Worm (Caenorhabditis elegans) whole organism, L1 larva: ENCODE data around the gene B0563.10.

Experiments used
- C04F5.9 ChIP-seq: sonication (generic microtip); optimal IDR thresholded peaks from 2 replicates; lab custom pipeline; 2016; ENCODE audit warnings: missing genetic modification characterization, missing compliant biosample characterization
- C16A3.4 ChIP-seq: fragments of 150-350 bp; optimal IDR thresholded peaks from 2 replicates; lab custom pipeline; 2014; ENCODE audit warnings: missing biosample characterization, missing genetic modification characterization
- C34B4.2 ChIP-seq: sonication (generic microtip); optimal IDR thresholded peaks from 2 replicates; lab custom pipeline; 2017; ENCODE audit warnings: mild to moderate bottlenecking, missing genetic modification characterization, missing compliant biosample characterization
- F16B12.6 ChIP-seq: fragments of 150-350 bp; optimal IDR thresholded peaks from 2 replicates; lab custom pipeline; 2014; ENCODE audit warnings: missing biosample characterization, missing genetic modification characterization
- Y116A8C.19 ChIP-seq: sonication (generic microtip); optimal IDR thresholded peaks from 2 replicates; lab custom pipeline; 2016; ENCODE audit warnings: missing compliant biosample characterization, missing genetic modification characterization, borderline replicate concordance
- aha-1 ChIP-seq: fragments of 150-350 bp; optimal IDR thresholded peaks from 2 replicates; lab custom pipeline; 2014; ENCODE audit warnings: missing biosample characterization, missing genetic modification characterization
- alr-1 ChIP-seq: fragments of 200-800 bp; sonication (Bioruptor generic); optimal IDR thresholded peaks from 2 replicates; lab custom pipeline; 2018; ENCODE audit warnings: borderline replicate concordance, mild to moderate bottlenecking, missing genetic modification characterization, missing compliant biosample characterization
- aly-2 ChIP-seq: fragments of 150-350 bp; optimal IDR thresholded peaks from 2 replicates; lab custom pipeline; 2014; ENCODE audit warnings: missing biosample characterization, missing genetic modification characterization
- ama-1 ChIP-seq: fragments of 150-350 bp; optimal IDR thresholded peaks from 2 replicates; lab custom pipeline; 2014
- blmp-1 ChIP-seq: fragments of 150-350 bp; optimal IDR thresholded peaks from 2 replicates; lab custom pipeline; 2014; ENCODE audit warnings: missing biosample characterization, missing genetic modification characterization
- ceh-82 ChIP-seq, 3 experiments: fragments of 150-350 bp in 1 of 3; sonication (generic microtip) in 2 of 3; optimal IDR thresholded peaks; 2 replicates each; lab custom pipeline; 2014 to 2017; ENCODE audit warnings: missing biosample characterization in 3 of 3, missing genetic modification characterization in 3 of 3
- dpl-1 ChIP-seq, 3 experiments: fragments of 150-350 bp in 2 of 3; sonication (generic microtip) in 1 of 3; optimal IDR thresholded peaks; 2 replicates each; lab custom pipeline; 2014 to 2017; ENCODE audit warnings: missing biosample characterization in 3 of 3, missing genetic modification characterization in 3 of 3, missing genetic modification reagents in 3 of 3
- efl-1 ChIP-seq, 4 experiments: fragments of 150-350 bp; optimal IDR thresholded peaks in 3 of 4; peaks in 1 of 4; 1 replicate in 1 of 4; 2 replicates in 3 of 4; lab custom pipeline; 2014; ENCODE audit warnings: missing biosample characterization in 2 of 4, missing genetic modification characterization in 2 of 4, missing genetic modification reagents in 2 of 4
- elt-2 ChIP-seq: sonication (generic microtip); optimal IDR thresholded peaks from 2 replicates; lab custom pipeline; 2016; ENCODE audit warnings: missing genetic modification characterization, mild to moderate bottlenecking, inconsistent platforms, missing compliant biosample characterization, missing genetic modification reagents
- elt-3 ChIP-seq, 6 experiments: fragments of 150-350 bp in 1 of 6; sonication (generic microtip); optimal IDR thresholded peaks; 2 replicates each; lab custom pipeline; 2017 to 2018; ENCODE audit warnings: missing biosample characterization in 6 of 6, missing genetic modification characterization in 6 of 6, inconsistent platforms in 1 of 6
- ets-5 ChIP-seq: fragments of 200-800 bp; sonication (Bioruptor generic); IDR thresholded peaks from 2 replicates; pipeline ENCODE4 v1.3.6; 2022; ENCODE audit warnings: missing genetic modification characterization, missing compliant biosample characterization
- fkh-4 ChIP-seq: sonication (generic microtip); optimal IDR thresholded peaks from 2 replicates; lab custom pipeline; 2016; ENCODE audit warnings: missing compliant biosample characterization, missing genetic modification characterization, borderline replicate concordance
- fkh-8 ChIP-seq: sonication (generic microtip); optimal IDR thresholded peaks from 2 replicates; lab custom pipeline; 2016; ENCODE audit warnings: mild to moderate bottlenecking, missing genetic modification characterization, missing compliant biosample characterization
- fos-1 ChIP-seq: fragments of 150-350 bp; optimal IDR thresholded peaks from 2 replicates; lab custom pipeline; 2014; ENCODE audit warnings: missing biosample characterization, missing genetic modification characterization
- lin-14 ChIP-seq: fragments of 200-800 bp; sonication (Bioruptor generic); optimal IDR thresholded peaks from 2 replicates; lab custom pipeline; 2018; ENCODE audit warnings: mild to moderate bottlenecking, missing genetic modification characterization, moderate library complexity, missing compliant biosample characterization
- lin-15B ChIP-seq: fragments of 150-350 bp; sonication (generic microtip); optimal IDR thresholded peaks from 3 replicates; lab custom pipeline; 2014; ENCODE audit warnings: missing biosample characterization, missing genetic modification characterization
- lin-39 ChIP-seq: fragments of 150-350 bp; optimal IDR thresholded peaks from 2 replicates; lab custom pipeline; 2014; ENCODE audit warnings: missing biosample characterization, missing genetic modification reagents, missing genetic modification characterization
- lsy-2 ChIP-seq, 2 experiments: fragments of 150-350 bp; optimal IDR thresholded peaks; 2 replicates each; lab custom pipeline; 2014; ENCODE audit warnings: missing biosample characterization in 2 of 2, missing genetic modification characterization in 2 of 2
- mdl-1 ChIP-seq, 2 experiments: fragments of 150-350 bp; optimal IDR thresholded peaks; 2 replicates each; lab custom pipeline; 2014 to 2017; ENCODE audit warnings: missing biosample characterization in 2 of 2, missing genetic modification characterization in 2 of 2, inconsistent platforms in 1 of 2
- mep-1 ChIP-seq: fragments of 150-350 bp; optimal IDR thresholded peaks from 2 replicates; lab custom pipeline; 2014; ENCODE audit warnings: missing biosample characterization, missing genetic modification characterization
- nhr-12 ChIP-seq: sonication (generic microtip); optimal IDR thresholded peaks from 2 replicates; lab custom pipeline; 2017; ENCODE audit warnings: missing biosample characterization, missing genetic modification characterization
- nhr-20 ChIP-seq: sonication (generic microtip); optimal IDR thresholded peaks from 2 replicates; lab custom pipeline; 2016; ENCODE audit warnings: mild to moderate bottlenecking, missing genetic modification characterization, missing compliant biosample characterization
- nhr-71 ChIP-seq: sonication (generic microtip); optimal IDR thresholded peaks from 2 replicates; lab custom pipeline; 2016; ENCODE audit warnings: mild to moderate bottlenecking, missing genetic modification characterization, moderate library complexity, missing compliant biosample characterization
- nhr-90 ChIP-seq: sonication (generic microtip); optimal IDR thresholded peaks from 2 replicates; lab custom pipeline; 2016; ENCODE audit warnings: mild to moderate bottlenecking, missing genetic modification characterization, missing compliant biosample characterization; ENCODE audit not compliant: poor library complexity
- pag-3 ChIP-seq: sonication (generic microtip); optimal IDR thresholded peaks from 2 replicates; lab custom pipeline; 2017; ENCODE audit warnings: missing genetic modification characterization, mild to moderate bottlenecking, missing compliant biosample characterization, antibody characterized with exemption, borderline replicate concordance; ENCODE audit not compliant: insufficient read depth
- pax-3 ChIP-seq: fragments of 200-800 bp; sonication (Bioruptor generic); optimal IDR thresholded peaks from 2 replicates; lab custom pipeline; 2018; ENCODE audit warnings: mild to moderate bottlenecking, missing genetic modification characterization, moderate library complexity, missing compliant biosample characterization
- pqm-1 ChIP-seq: sonication (generic microtip); optimal IDR thresholded peaks from 3 replicates; lab custom pipeline; 2017; ENCODE audit warnings: missing biosample characterization, missing genetic modification characterization
- skn-1 ChIP-seq: fragments of 150-350 bp; optimal IDR thresholded peaks from 2 replicates; lab custom pipeline; 2014; ENCODE audit warnings: missing biosample characterization, missing genetic modification characterization
- snpc-4 ChIP-seq: fragments of 150-350 bp; optimal IDR thresholded peaks from 2 replicates; lab custom pipeline; 2014; ENCODE audit warnings: missing biosample characterization, missing genetic modification characterization
- sox-4 ChIP-seq: sonication (generic microtip); optimal IDR thresholded peaks from 2 replicates; lab custom pipeline; 2016; ENCODE audit warnings: missing genetic modification characterization, missing compliant biosample characterization
- swsn-7 ChIP-seq: sonication (generic microtip); optimal IDR thresholded peaks from 2 replicates; lab custom pipeline; 2016; ENCODE audit warnings: missing genetic modification characterization, missing compliant biosample characterization
- tbx-2 ChIP-seq: sonication (generic microtip); optimal IDR thresholded peaks from 2 replicates; lab custom pipeline; 2016; ENCODE audit warnings: missing genetic modification characterization, missing compliant biosample characterization
- unc-30 ChIP-seq: sonication (generic microtip); optimal IDR thresholded peaks from 2 replicates; lab custom pipeline; 2017; ENCODE audit warnings: missing biosample characterization, missing genetic modification characterization
- unc-98 ChIP-seq: fragments of 200-800 bp; sonication (Bioruptor generic); IDR thresholded peaks from 2 replicates; pipeline ENCODE4 v1.3.6; 2022; ENCODE audit warnings: missing genetic modification characterization, missing compliant biosample characterization
- vab-15 ChIP-seq: sonication (generic microtip); optimal IDR thresholded peaks from 2 replicates; lab custom pipeline; 2017; ENCODE audit warnings: missing genotype, mild to moderate bottlenecking, missing genetic modification characterization, missing compliant biosample characterization
- zip-4 ChIP-seq: fragments of 200-800 bp; sonication (Bioruptor generic); optimal IDR thresholded peaks from 2 replicates; lab custom pipeline; 2018; ENCODE audit warnings: mild to moderate bottlenecking, missing genetic modification characterization, moderate library complexity, missing compliant biosample characterization
- ztf-11 ChIP-seq, 2 experiments: sonication (generic microtip); optimal IDR thresholded peaks; 2 replicates each; lab custom pipeline; 2016 to 2017; ENCODE audit warnings: missing genetic modification characterization in 2 of 2, missing biosample characterization in 1 of 2, missing compliant biosample characterization in 1 of 2
- ztf-4 ChIP-seq: fragments of 150-350 bp; optimal IDR thresholded peaks from 2 replicates; lab custom pipeline; 2014; ENCODE audit warnings: missing biosample characterization, missing genetic modification characterization

The B0563.10 gene

DNA sequence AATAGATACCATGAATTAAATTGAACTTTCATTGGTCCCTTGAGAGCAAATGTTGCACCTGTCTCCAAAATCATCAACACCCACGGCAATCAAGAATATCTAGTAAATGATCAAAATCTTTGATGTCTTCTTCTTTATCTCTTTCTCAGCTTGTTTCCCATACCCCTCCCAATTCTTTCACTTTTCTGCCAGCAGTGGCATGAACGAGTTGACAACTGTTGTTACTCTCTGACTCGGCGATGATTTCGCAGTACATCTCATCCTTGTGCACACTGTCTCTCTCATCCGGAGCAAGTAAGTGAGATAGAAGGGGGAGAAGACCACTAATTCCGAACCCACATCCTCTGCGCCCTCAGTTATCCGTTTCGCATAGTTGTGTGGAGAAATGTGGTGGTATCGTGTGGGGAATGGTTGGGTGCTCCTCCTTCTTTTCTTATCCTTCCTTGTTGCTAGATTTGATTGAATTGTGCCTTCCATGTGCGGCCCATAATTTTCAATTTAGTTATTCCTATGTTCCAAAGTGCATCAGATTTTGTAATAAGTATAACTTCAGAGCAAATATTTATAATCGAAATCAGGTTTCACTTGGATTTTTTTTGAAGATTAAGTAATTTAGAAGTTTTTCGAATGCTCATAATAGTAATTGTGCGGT is 5.7 kb downstream of the B0563.10 start (continued):
- TF ChIP-seq nhr-90 (tag; lab: Kevin White, UChicago) (no peak), fos-1 (no peak), ceh-82 (tag; optimal IDR thresholded peaks at IDR 0.05; lab: Kevin White, UChicago) (no peak), nhr-20 (tag; lab: Kevin White, UChicago) (peak; percentile 6), unc-98 (GFP tag; lab: Robert Waterston, UW) (no peak), pag-3 (tag; lab: Kevin White, UChicago) (peak; percentile 80), mdl-1 (tag; optimal IDR thresholded peaks at IDR 0.05; lab: Kevin White, UChicago) (no peak), C34B4.2 (no peak), C04F5.9 (tag; lab: Kevin White, UChicago) (no peak), nhr-71 (tag; lab: Kevin White, UChicago) (peak; percentile 69), lin-14 (GFP tag; lab: Kevin White, UChicago) (peak; percentile 82), lin-39 (tag; lab: Kevin White, UChicago) (no peak), swsn-7 (peak; percentile 16), mep-1 (tag; lab: Kevin White, UChicago) (no peak), zip-4 (GFP tag; lab: Kevin White, UChicago) (no peak), elt-2 (tag; lab: Kevin White, UChicago) (no peak), sox-4 (tag; lab: Kevin White, UChicago) (no peak), aha-1 (tag; lab: Kevin White, UChicago) (no peak)

DNA sequence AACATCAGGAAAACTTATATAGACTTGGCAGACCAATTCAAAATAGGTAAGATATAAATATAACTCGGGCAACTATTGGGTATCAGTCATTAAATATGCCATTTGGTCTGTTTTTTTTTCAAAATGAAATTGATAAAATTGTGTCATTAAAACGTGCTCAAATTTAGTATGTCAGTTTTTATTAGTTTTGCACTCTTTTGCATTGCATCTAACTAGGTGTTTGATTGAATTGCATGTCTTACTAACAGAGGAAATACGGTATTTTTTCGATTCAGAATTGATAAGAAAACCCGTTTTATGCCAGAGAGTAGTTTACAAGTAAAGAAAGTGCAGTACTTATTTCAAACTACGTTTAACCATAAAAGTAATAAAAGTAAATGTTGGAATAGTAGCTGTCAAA is 11.3 kb downstream of the B0563.10 start:
- TF ChIP-seq ets-5 (GFP tag; lab: Robert Waterston, UW) (no peak), elt-2 (tag; lab: Kevin White, UChicago) (peak; percentile 9)

DNA sequence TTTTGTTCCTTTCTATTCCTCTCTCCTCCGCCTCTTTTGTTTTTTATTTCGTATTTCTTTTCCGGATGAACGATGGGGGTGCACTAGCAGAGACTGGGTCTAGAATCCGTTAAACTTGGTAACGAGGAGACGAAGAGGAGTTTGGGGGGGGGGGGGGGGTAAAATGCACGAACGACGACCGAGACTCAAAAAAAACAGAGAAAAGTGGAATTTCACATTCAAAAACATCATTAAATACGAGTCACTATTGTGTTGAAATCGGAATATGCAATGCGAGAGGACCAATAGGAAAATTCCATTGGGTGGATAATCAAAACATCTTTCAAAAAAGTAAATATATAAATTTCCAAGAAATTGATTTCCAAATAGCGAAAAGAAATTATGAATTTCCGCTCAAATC is 12.8 kb downstream of the B0563.10 start, which contains the start of gene B0563.7:
Gene B0563.7, minus strand, starts transcription at position 101 of the 400 bp plus-strand sequence.
- TF ChIP-seq aha-1 (tag; lab: Kevin White, UChicago) (no peak), unc-98 (GFP tag; lab: Robert Waterston, UW) (no peak), blmp-1 (no peak), F16B12.6 (no peak), fkh-4 (tag; lab: Kevin White, UChicago) (no peak), efl-1 (optimal IDR thresholded peaks at IDR 0.05; lab: Kevin White, UChicago) (no peak), efl-1 (GFP tag; optimal IDR thresholded peaks at IDR 0.05 in 1 of 2; lab: Kevin White, UChicago) (no peak), lsy-2 (tag; optimal IDR thresholded peaks at IDR 0.05; lab: Kevin White, UChicago) (no peak), vab-15 (tag; lab: Kevin White, UChicago) (no peak), lin-15B (tag; lab: Kevin White, UChicago) (no peak), mep-1 (tag; lab: Kevin White, UChicago) (no peak), lin-14 (GFP tag; lab: Kevin White, UChicago) (no peak), elt-3 (tag; optimal IDR thresholded peaks at IDR 0.05; lab: Kevin White, UChicago) (no peak), ets-5 (GFP tag; lab: Robert Waterston, UW) (no peak), C16A3.4 (tag; lab: Kevin White, UChicago) (no peak), pag-3 (tag; lab: Kevin White, UChicago) (no peak)
- TF ChIP-seq, all 84 proteins: peak for 0

DNA sequence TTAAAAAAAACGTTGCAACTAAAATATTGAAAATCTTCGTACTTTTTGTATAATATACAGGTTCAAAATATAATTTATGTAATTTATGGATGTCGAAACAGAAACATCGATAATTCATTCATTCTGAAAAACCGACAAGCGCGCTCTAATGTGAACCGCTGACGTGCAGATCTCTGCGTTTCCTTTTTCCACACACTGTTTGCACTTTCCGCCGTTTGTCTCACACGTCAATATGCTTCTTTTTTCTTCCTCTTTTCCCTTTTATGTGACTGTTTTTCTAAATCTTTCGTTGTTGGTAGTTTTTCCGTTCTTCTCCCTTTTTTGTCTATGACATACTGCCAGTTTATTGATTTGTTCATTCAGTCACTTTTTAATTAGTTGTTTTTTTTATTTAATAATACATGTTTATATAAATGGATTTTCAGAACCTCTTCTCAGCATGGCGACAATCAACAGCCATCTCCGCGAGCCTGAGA is 16.7 kb downstream of the B0563.10 start, which contains the start of gene tmbi-4:
Gene tmbi-4, plus strand, starts transcription at position 426 of the 476 bp plus-strand sequence.
- TF ChIP-seq lin-14 (GFP tag; lab: Kevin White, UChicago) (peak; percentile 87), fkh-4 (tag; lab: Kevin White, UChicago) (no peak), pqm-1 (tag; lab: Kevin White, UChicago) (no peak), ama-1 (lab: Kevin White, UChicago) (no peak), fos-1 (peak; percentile 22), alr-1 (no peak), tbx-2 (tag; lab: Kevin White, UChicago) (peak; percentile 53), fkh-8 (tag; lab: Kevin White, UChicago) (no peak), dpl-1 (GFP tag; optimal IDR thresholded peaks at IDR 0.05; lab: Kevin White, UChicago) (peak; percentile 12 to 43 (median 42)), aly-2 (tag; lab: Kevin White, UChicago) (no peak), ztf-4 (no peak), nhr-12 (tag; lab: Kevin White, UChicago) (no peak), Y116A8C.19 (tag; lab: Kevin White, UChicago) (no peak), nhr-71 (tag; lab: Kevin White, UChicago) (peak; percentile 58), swsn-7 (peak; percentile 51), nhr-90 (tag; lab: Kevin White, UChicago) (peak; percentile 2), C04F5.9 (tag; lab: Kevin White, UChicago) (no peak), snpc-4 (no peak), ztf-11 (tag; optimal IDR thresholded peaks at IDR 0.05; lab: Kevin White, UChicago) (no peak), elt-2 (tag; lab: Kevin White, UChicago) (no peak), skn-1 (no peak), pax-3 (no peak), unc-30 (tag; lab: Kevin White, UChicago) (no peak)
